Worm (Caenorhabditis elegans) whole organism, L1 larva: Measurements from ENCODE around the gene iff-2.

Experiments
- ama-1 ChIP-seq: fragments of 150-350 bp; optimal IDR thresholded peaks from 2 replicates; lab custom pipeline; 2014
- dpl-1 ChIP-seq, 3 experiments: fragments of 150-350 bp in 2 of 3; sonication (generic microtip) in 1 of 3; optimal IDR thresholded peaks; 2 replicates each; lab custom pipeline; 2014 to 2017; ENCODE audit warnings: missing biosample characterization in 3 of 3, missing genetic modification characterization in 3 of 3, missing genetic modification reagents in 3 of 3
- fkh-8 ChIP-seq: sonication (generic microtip); optimal IDR thresholded peaks from 2 replicates; lab custom pipeline; 2016; ENCODE audit warnings: mild to moderate bottlenecking, missing genetic modification characterization, missing compliant biosample characterization
- jun-1 ChIP-seq: fragments of 150-350 bp; optimal IDR thresholded peaks from 2 replicates; lab custom pipeline; 2014; ENCODE audit warnings: missing biosample characterization, missing genetic modification reagents, missing genetic modification characterization
- lin-39 ChIP-seq: fragments of 150-350 bp; optimal IDR thresholded peaks from 2 replicates; lab custom pipeline; 2014; ENCODE audit warnings: missing biosample characterization, missing genetic modification reagents, missing genetic modification characterization
- unc-62 ChIP-seq: fragments of 150-350 bp; optimal IDR thresholded peaks from 2 replicates; lab custom pipeline; 2014; ENCODE audit warnings: missing biosample characterization, missing genetic modification reagents, missing genetic modification characterization

ce11 chrII:8525133-8525736, 35.9 kb downstream of the iff-2 start, which contains the start of the genes prp-9 and mrps-18B:
- TF ChIP-seq unc-62 (GFP tag; lab: Kevin White, UChicago) = no peak
- TF ChIP-seq jun-1 (tag; lab: Kevin White, UChicago) = no peak
- TF ChIP-seq lin-39 = no peak
- peak in 2 of 3 experiments; percentile 25 to 56 for TF ChIP-seq dpl-1 (GFP tag; optimal IDR thresholded peaks at IDR 0.05; lab: Kevin White, UChicago)
- TF ChIP-seq fkh-8 (tag; lab: Kevin White, UChicago) = no peak
- TF ChIP-seq ama-1 (lab: Kevin White, UChicago) = no peak
